Worm (Caenorhabditis elegans): ENCODE results near the gene F40G12.4.
A peak's percentile ranks its signal among the peaks of the same experiment; 100 is the strongest.
"Not testable (repeated sequence)": the region's sequence is repeated elsewhere in the genome, so short reads cannot be mapped to it uniquely, and the experiment has no call there.

F40G12.4 gene

DNA sequence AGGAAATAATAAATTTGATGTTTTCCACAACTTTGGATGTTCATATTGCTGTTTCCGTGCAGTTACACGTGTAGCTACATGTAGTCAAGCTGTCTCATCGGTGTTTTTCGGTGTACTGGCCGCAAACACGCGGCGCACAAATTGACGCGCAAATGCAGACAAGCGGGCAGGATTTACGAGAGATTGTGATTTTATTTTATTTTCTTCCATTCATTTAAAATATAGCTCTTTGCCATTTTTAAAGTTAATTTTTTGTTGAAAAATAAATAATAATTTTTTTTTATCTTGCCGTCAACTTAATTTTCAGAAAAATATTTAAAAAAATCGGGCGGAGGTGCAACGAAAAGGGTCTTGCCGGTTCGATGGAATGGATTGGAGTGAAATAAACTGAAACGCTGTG, 5.8 kb upstream of the F40G12.4 start, which contains the start of gene F40G12.7:
Gene F40G12.7 (plus strand): TSS at position 301 of the 400 bp plus-strand sequence.
- not testable (repeated sequence) for TF ChIP-seq ZK546.5 (tag; optimal IDR thresholded peaks at IDR 0.05); nfya-1 (tag; optimal IDR thresholded peaks at IDR 0.05; ENCODE audit: insufficient read depth); nhr-11 (tag; optimal IDR thresholded peaks at IDR 0.05)

DNA sequence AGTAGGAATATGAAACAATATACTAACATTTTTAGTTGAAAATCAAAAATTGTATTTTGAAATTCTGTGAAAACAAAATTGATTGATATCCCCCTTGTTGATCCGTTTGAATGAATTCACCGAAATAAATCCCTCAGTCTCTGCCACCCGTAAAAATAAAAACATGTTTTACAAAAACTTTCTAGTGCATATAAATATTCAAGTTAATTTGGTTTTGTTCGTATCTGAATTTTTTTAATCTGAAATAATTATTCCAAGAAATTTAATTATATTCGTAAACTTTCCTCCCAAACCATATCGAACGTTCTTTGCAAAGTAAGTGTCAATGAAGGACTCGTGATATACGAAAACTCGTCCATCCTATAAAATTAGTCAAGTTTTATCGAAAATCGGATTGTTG, 4.5 kb upstream of the F40G12.4 start, which contains the start of gene F40G12.6:
Gene F40G12.6 (minus strand): TSS at position 101 of the 400 bp plus-strand sequence.
- no peak for TF ChIP-seq nhr-77 (tag; optimal IDR thresholded peaks at IDR 0.05)
- TF ChIP-seq nfya-1 (tag; optimal IDR thresholded peaks at IDR 0.05; ENCODE audit: insufficient read depth): no peak
- no peak for TF ChIP-seq nhr-76 (tag; optimal IDR thresholded peaks at IDR 0.05)
- TF ChIP-seq nhr-28 (tag; optimal IDR thresholded peaks at IDR 0.05): no peak
- no peak for TF ChIP-seq nhr-12 (tag; optimal IDR thresholded peaks at IDR 0.05)
- no peak for TF ChIP-seq nhr-11 (tag; optimal IDR thresholded peaks at IDR 0.05)
- no peak for TF ChIP-seq unc-62 (GFP tag; optimal IDR thresholded peaks at IDR 0.05)
- TF ChIP-seq ztf-4 (tag; optimal IDR thresholded peaks at IDR 0.05): no peak
- TF ChIP-seq snpc-4 (tag; optimal IDR thresholded peaks at IDR 0.05): no peak
- no peak for TF ChIP-seq eor-1 (tag; optimal IDR thresholded peaks at IDR 0.05)
- TF ChIP-seq R02D3.7 (tag; optimal IDR thresholded peaks at IDR 0.05): no peak
- TF ChIP-seq skn-1 (tag; optimal IDR thresholded peaks at IDR 0.05): no peak
- TF ChIP-seq fkh-2 (tag; optimal IDR thresholded peaks at IDR 0.05): no peak
- TF ChIP-seq aly-2 (tag; optimal IDR thresholded peaks at IDR 0.05): no peak
- TF ChIP-seq nhr-25 (tag; optimal IDR thresholded peaks at IDR 0.05): no peak
- no peak for TF ChIP-seq unc-39 (tag; optimal IDR thresholded peaks at IDR 0.05)
- no peak for TF ChIP-seq elt-2 (tag; optimal IDR thresholded peaks at IDR 0.05)
- TF ChIP-seq fkh-10 (GFP tag; optimal IDR thresholded peaks at IDR 0.05): no peak
- TF ChIP-seq lsy-12 (tag; optimal IDR thresholded peaks at IDR 0.05): no peak

DNA sequence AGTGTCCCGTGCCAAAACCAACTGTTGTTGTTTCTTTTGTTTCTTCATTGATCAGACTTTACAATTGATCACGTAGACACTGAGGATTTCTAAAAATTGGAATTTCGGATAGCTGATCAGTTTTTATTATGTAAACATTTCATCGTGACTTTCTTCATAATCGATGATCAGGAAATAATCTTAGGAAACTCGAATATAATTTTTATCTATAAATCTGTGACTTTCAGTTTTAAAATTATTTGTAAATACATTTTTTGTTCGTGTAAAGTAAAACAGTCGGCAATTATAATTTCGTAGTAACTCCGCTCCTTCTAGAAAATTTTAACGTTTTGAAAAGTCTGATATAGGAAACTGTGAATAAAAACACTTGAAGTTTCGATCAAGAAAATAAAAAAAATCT, 2.2 kb upstream of the F40G12.4 start, which contains the start of gene F40G12.5:
Gene F40G12.5 (minus strand): TSS at position 101 of the 400 bp plus-strand sequence.
- TF ChIP-seq ZK546.5 (tag; optimal IDR thresholded peaks at IDR 0.05): no peak
- no peak for TF ChIP-seq pqm-1 (tag; optimal IDR thresholded peaks at IDR 0.05)
- no peak for TF ChIP-seq mdl-1 (tag; optimal IDR thresholded peaks at IDR 0.05)
- TF ChIP-seq ama-1 (optimal IDR thresholded peaks at IDR 0.05): no peak
- no peak for TF ChIP-seq daf-12 (tag; optimal IDR thresholded peaks at IDR 0.05)
- no peak for TF ChIP-seq elt-3 (tag; optimal IDR thresholded peaks at IDR 0.05)
- no peak for TF ChIP-seq jun-1 (tag; optimal IDR thresholded peaks at IDR 0.05)
- TF ChIP-seq ztf-11 (tag; optimal IDR thresholded peaks at IDR 0.05): no peak
- no peak for TF ChIP-seq egl-27 (tag; optimal IDR thresholded peaks at IDR 0.05)
- no peak for TF ChIP-seq R02D3.7 (tag; optimal IDR thresholded peaks at IDR 0.05)
- no peak for TF ChIP-seq fos-1 (tag; optimal IDR thresholded peaks at IDR 0.05)
- TF ChIP-seq lin-15B (tag; optimal IDR thresholded peaks at IDR 0.05): no peak
- TF ChIP-seq ceh-16 (tag; optimal IDR thresholded peaks at IDR 0.05): no peak
- no peak for TF ChIP-seq snpc-4 (tag; optimal IDR thresholded peaks at IDR 0.05)
- no peak for TF ChIP-seq nhr-67 (tag; optimal IDR thresholded peaks at IDR 0.05)
- TF ChIP-seq nhr-11 (tag; optimal IDR thresholded peaks at IDR 0.05): no peak

DNA sequence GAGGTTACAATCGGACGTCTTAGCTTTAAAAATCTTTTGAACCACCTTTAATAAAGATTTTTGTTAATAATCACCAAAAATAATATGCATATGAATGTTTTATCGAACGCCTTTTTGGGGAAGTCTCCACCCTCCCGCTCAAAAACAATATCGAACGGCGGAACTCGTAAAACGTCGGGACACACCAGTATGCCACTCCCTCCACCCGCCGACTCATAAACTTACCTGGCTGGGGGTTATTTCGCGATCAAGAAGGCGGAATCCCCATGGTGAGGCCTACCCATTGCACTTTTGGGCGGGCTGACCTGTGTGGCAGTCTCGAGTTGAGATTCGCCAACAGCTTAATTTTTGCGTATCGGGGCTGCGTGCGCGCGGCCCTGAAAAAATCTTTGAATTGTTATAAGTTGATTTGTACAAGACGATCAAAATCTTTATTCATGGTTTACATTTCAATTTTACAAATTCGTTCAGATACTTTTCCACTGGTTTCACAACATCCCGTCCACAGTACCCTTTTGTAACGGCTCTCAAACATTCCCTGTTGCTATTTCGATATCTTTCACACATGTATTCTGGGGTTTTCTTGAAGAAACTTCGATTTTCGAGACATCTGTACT, 1.1 kb downstream of the F40G12.4 start:
- TF ChIP-seq hmg-11 (tag; optimal IDR thresholded peaks at IDR 0.05): no peak
- TF ChIP-seq snpc-4 (tag; optimal IDR thresholded peaks at IDR 0.05): peak; percentile 1
- no peak for TF ChIP-seq ztf-4 (tag; optimal IDR thresholded peaks at IDR 0.05)

DNA sequence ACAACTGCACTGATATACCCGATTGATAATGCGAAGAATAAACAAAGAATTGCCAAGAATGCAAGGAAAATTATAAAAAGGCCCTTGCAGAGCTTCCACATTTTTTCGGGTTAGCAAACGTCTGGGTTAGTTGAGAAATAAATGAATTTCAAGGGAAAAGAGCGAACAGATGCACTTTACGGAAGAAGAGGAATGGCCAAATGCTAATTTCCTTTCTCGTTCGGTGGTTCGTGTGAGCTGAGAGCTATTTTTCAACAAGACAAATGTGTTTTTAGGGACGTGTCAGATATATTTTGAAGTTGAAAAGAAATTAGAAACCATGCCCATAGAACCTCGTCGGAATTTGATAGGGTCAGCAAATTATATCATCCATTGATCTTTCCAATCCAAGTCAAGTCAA, 7.7 kb downstream of the F40G12.4 start, which contains the start of gene F40G12.2:
Gene F40G12.2 (minus strand): TSS at position 101 of the 400 bp plus-strand sequence.
- TF ChIP-seq egl-5 (tag; optimal IDR thresholded peaks at IDR 0.05) (no peak), elt-3 (tag; optimal IDR thresholded peaks at IDR 0.05) (no peak), nhr-11 (tag; optimal IDR thresholded peaks at IDR 0.05) (no peak), lsy-12 (tag; optimal IDR thresholded peaks at IDR 0.05) (no peak), jun-1 (tag; optimal IDR thresholded peaks at IDR 0.05) (no peak), nhr-23 (tag; optimal IDR thresholded peaks at IDR 0.05) (no peak), elt-2 (tag; optimal IDR thresholded peaks at IDR 0.05) (no peak), eor-1 (tag; optimal IDR thresholded peaks at IDR 0.05) (no peak), lin-39 (tag; optimal IDR thresholded peaks at IDR 0.05) (no peak), hmg-11 (tag; optimal IDR thresholded peaks at IDR 0.05) (no peak), snpc-4 (tag; optimal IDR thresholded peaks at IDR 0.05) (no peak), elt-1 (tag; optimal IDR thresholded peaks at IDR 0.05) (no peak), ama-1 (optimal IDR thresholded peaks at IDR 0.05) (no peak), skn-1 (tag; optimal IDR thresholded peaks at IDR 0.05) (no peak)
